Fruit fly (Drosophila melanogaster): ENCODE results near the gene Hmgcl.

Hmgcl gene

DNA sequence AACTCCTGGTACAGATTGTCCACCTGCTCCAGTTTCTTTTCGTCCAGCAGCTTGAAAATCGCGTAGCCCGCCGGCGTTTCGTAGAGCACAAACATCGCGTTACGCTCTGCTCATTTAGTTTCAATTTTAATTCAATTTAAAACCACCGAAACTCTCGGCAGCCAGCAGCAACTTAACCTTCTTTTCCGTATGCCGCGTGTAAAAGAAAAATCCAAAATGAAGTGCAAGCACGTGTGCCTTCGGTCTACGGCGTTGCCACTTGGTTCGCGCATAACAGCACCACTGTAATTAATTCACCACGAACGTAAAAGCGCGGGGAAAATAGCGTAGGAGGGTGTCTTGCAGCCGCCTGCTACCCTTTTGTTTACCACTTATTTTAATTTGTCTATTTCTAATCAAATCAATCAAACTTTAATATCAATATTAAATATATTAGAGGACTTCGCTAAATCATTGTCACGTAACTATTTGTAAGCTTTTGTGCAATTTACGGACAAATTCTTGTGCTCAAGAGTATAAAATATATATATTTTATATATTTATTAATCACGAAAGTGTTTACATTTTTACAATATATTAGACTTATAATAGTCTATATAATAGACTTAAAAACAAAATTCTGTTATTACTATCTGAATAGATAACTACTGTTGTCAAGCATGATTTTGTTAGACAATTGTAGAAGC lies 41.5 kb upstream of the Hmgcl start, which contains the start of gene nop5 (continued):
- TF ChIP-seq Ptx1 (GFP tag; IDR thresholded peaks at IDR 0.05) = no peak
- TF ChIP-seq onecut (GFP tag; IDR thresholded peaks at IDR 0.05) = 0 out of 2 replicates have a peak, but pooled peaks have one; percentile 4
- no peak for TF ChIP-seq CG17912 (GFP tag; optimal IDR thresholded peaks at IDR 0.05)
- TF ChIP-seq bcd (GFP tag; optimal IDR thresholded peaks at IDR 0.05) = peak; percentile 26
- no peak for TF ChIP-seq CG8765 (GFP tag; IDR thresholded peaks at IDR 0.05)
- TF ChIP-seq Hey (tag; optimal IDR thresholded peaks at IDR 0.05) = no peak
- no peak for TF ChIP-seq Sox100B (GFP tag; optimal IDR thresholded peaks at IDR 0.05)
- no peak for TF ChIP-seq abd-A (tag; optimal IDR thresholded peaks at IDR 0.05)
- no peak for TF ChIP-seq ase (GFP tag; IDR thresholded peaks at IDR 0.05)
- TF ChIP-seq CG18476 (GFP tag; optimal IDR thresholded peaks at IDR 0.05) = peak; percentile 11
- TF ChIP-seq Awh (GFP tag; IDR thresholded peaks at IDR 0.05) = no peak
- no peak for TF ChIP-seq Rx (GFP tag; IDR thresholded peaks at IDR 0.05)
- TF ChIP-seq CG1832 (GFP tag; optimal IDR thresholded peaks at IDR 0.05) = no peak
- no peak for TF ChIP-seq chn (GFP tag; optimal IDR thresholded peaks at IDR 0.05)
- peak; percentile 53; the same call in 2 of the 3 replicates for TF ChIP-seq ci (GFP tag; IDR thresholded peaks at IDR 0.05)
- TF ChIP-seq CG12942 (GFP tag; optimal IDR thresholded peaks at IDR 0.05) = peak; percentile 3
- TF ChIP-seq NC2β (GFP tag; optimal IDR thresholded peaks at IDR 0.05) = no peak
- peak; percentile 85 for TF ChIP-seq CG10543 (GFP tag; optimal IDR thresholded peaks at IDR 0.05)
- no peak for TF ChIP-seq CG4707 (GFP tag; optimal IDR thresholded peaks at IDR 0.05)
- TF ChIP-seq sna (GFP tag; IDR thresholded peaks at IDR 0.05; ENCODE audit: partially characterized antibody) = no peak
- no peak for TF ChIP-seq gsb-n (tag; optimal IDR thresholded peaks at IDR 0.05)
- TF ChIP-seq CG7839 (tag; optimal IDR thresholded peaks at IDR 0.05) = no peak
- no peak for TF ChIP-seq Ets65A (GFP tag)
- no peak for TF ChIP-seq ewg (GFP tag; optimal IDR thresholded peaks at IDR 0.05)
- TF ChIP-seq NC2α (GFP tag; optimal IDR thresholded peaks at IDR 0.05) = no peak
- peak; percentile 60 for TF ChIP-seq Xbp1 (GFP tag; optimal IDR thresholded peaks at IDR 0.05)
- TF ChIP-seq NFAT (GFP tag; IDR thresholded peaks at IDR 0.05) = 0 out of 2 replicates have a peak, but pooled peaks have one; percentile 30
- TF ChIP-seq az2 (GFP tag; optimal IDR thresholded peaks at IDR 0.05) = peak; percentile 44
- peak; percentile 30; the same call in 1 of the 2 replicates for TF ChIP-seq CG13287 (GFP tag; IDR thresholded peaks at IDR 0.05; ENCODE audit: partially characterized antibody)
- TF ChIP-seq CG7928 (GFP tag; optimal IDR thresholded peaks at IDR 0.05) = no peak
- TF ChIP-seq CG2712 (tag; optimal IDR thresholded peaks at IDR 0.05) = peak; percentile 83
- no peak for TF ChIP-seq cad (GFP tag; optimal IDR thresholded peaks at IDR 0.05)
- no peak for TF ChIP-seq jumu (GFP tag; optimal IDR thresholded peaks at IDR 0.05)
- no peak for TF ChIP-seq Gsc (GFP tag; IDR thresholded peaks at IDR 0.05)
- TF ChIP-seq CG8281 (tag; optimal IDR thresholded peaks at IDR 0.05) = no peak
- TF ChIP-seq Fer3 (tag; optimal IDR thresholded peaks at IDR 0.05) = peak; percentile 56
- TF ChIP-seq CG3847 (GFP tag; IDR thresholded peaks at IDR 0.05) = no peak
- TF ChIP-seq ara (GFP tag; IDR thresholded peaks at IDR 0.05) = no peak
- no peak for TF ChIP-seq luna (GFP tag; optimal IDR thresholded peaks at IDR 0.05)
- no peak for TF ChIP-seq slou (GFP tag; optimal IDR thresholded peaks at IDR 0.05)
- TF ChIP-seq chm (GFP tag; IDR thresholded peaks at IDR 0.05) = no peak
- TF ChIP-seq Oli (tag; optimal IDR thresholded peaks at IDR 0.05) = no peak
- no peak for TF ChIP-seq Dbx (GFP tag; IDR thresholded peaks at IDR 0.05)
- TF ChIP-seq CG12155 (GFP tag; optimal IDR thresholded peaks at IDR 0.05) = peak; percentile 27
- peak; percentile 28; the same call in 2 of the 3 replicates for TF ChIP-seq croc (GFP tag; conservative IDR thresholded peaks at IDR 0.05)
- TF ChIP-seq wdn (GFP tag; IDR thresholded peaks at IDR 0.05) = no peak
- TF ChIP-seq Meics (GFP tag; optimal IDR thresholded peaks at IDR 0.05) = peak; percentile 83
- no peak for TF ChIP-seq btn (GFP tag; optimal IDR thresholded peaks at IDR 0.05)
- 0 out of 3 replicates have a peak, but pooled peaks have one; percentile 44 for TF ChIP-seq H15 (GFP tag; IDR thresholded peaks at IDR 0.05)
- peak; percentile 40 for TF ChIP-seq CG16815 (GFP tag; optimal IDR thresholded peaks at IDR 0.05)
- peak; percentile 35 for TF ChIP-seq CG30431 (GFP tag; optimal IDR thresholded peaks at IDR 0.05)
